Worm (Caenorhabditis elegans): Measurements from ENCODE around the gene W02B12.16.

- peak in 1 of 2 experiments; percentile 87 for TF ChIP-seq lsy-2 (tag; optimal IDR thresholded peaks at IDR 0.05)
- no peak for TF ChIP-seq daf-12 (tag; optimal IDR thresholded peaks at IDR 0.05)
These were observed 8.3 kb upstream of the W02B12.16 start for ce11 chrII:11484600-11484999.
